Worm (Caenorhabditis elegans) whole organism, late embryonic: ENCODE data around the gene fut-4.

Experiments
- C38D4.7 ChIP-seq: fragments of 200-800 bp; sonication (Bioruptor generic); optimal IDR thresholded peaks from 2 replicates; lab custom pipeline; 2018; ENCODE audit warnings: mild to moderate bottlenecking, missing genetic modification characterization, moderate library complexity, missing compliant biosample characterization
- F13H6.1 ChIP-seq: sonication (generic microtip); optimal IDR thresholded peaks from 2 replicates; lab custom pipeline; 2016; ENCODE audit warnings: missing genetic modification characterization, missing compliant biosample characterization
- K02D7.2 ChIP-seq: sonication (generic microtip); optimal IDR thresholded peaks from 2 replicates; lab custom pipeline; 2017; ENCODE audit warnings: mild to moderate bottlenecking, missing genetic modification characterization, missing compliant biosample characterization
- K09A11.1 ChIP-seq: sonication (generic microtip); optimal IDR thresholded peaks from 2 replicates; lab custom pipeline; 2017; ENCODE audit warnings: antibody characterized with exemption, mild to moderate bottlenecking, missing genetic modification characterization, missing compliant biosample characterization; ENCODE audit not compliant: insufficient read depth
- Y22D7AL.16 ChIP-seq: sonication (generic microtip); optimal IDR thresholded peaks from 2 replicates; lab custom pipeline; 2016; ENCODE audit warnings: missing genetic modification characterization, missing compliant biosample characterization
- ama-1 ChIP-seq: fragments of 150-350 bp; optimal IDR thresholded peaks from 2 replicates; lab custom pipeline; 2014
- ceh-19 ChIP-seq: fragments of 200-800 bp; sonication (Bioruptor generic); optimal IDR thresholded peaks from 2 replicates; lab custom pipeline; 2018; ENCODE audit warnings: mild to moderate bottlenecking, missing genetic modification characterization, missing compliant biosample characterization
- ceh-2 ChIP-seq: sonication (generic microtip); optimal IDR thresholded peaks from 2 replicates; lab custom pipeline; 2016; ENCODE audit warnings: missing genotype, missing genetic modification characterization, missing compliant biosample characterization
- ceh-24 ChIP-seq: sonication (generic microtip); optimal IDR thresholded peaks from 2 replicates; lab custom pipeline; 2016; ENCODE audit warnings: mild to moderate bottlenecking, missing genetic modification characterization, missing compliant biosample characterization
- ceh-30 ChIP-seq: fragments of 150-350 bp; optimal IDR thresholded peaks from 2 replicates; lab custom pipeline; 2014; ENCODE audit warnings: missing biosample characterization, missing genetic modification characterization
- ceh-45 ChIP-seq: fragments of 200-800 bp; sonication (Bioruptor generic); IDR thresholded peaks from 2 replicates; pipeline ENCODE4 v1.3.6; 2022; ENCODE audit warnings: missing genetic modification reagents, missing genetic modification characterization, missing compliant biosample characterization
- ceh-9 ChIP-seq: sonication (generic microtip); optimal IDR thresholded peaks from 2 replicates; lab custom pipeline; 2016; ENCODE audit warnings: mild to moderate bottlenecking, missing genetic modification characterization, inconsistent platforms, missing compliant biosample characterization
- elt-2 ChIP-seq: sonication (generic microtip); optimal IDR thresholded peaks from 2 replicates; lab custom pipeline; 2016; ENCODE audit warnings: missing genetic modification reagents, missing genetic modification characterization, missing compliant biosample characterization
- elt-4 ChIP-seq: sonication (generic microtip); optimal IDR thresholded peaks from 2 replicates; lab custom pipeline; 2016; ENCODE audit warnings: missing genetic modification characterization, missing compliant biosample characterization
- ets-4 ChIP-seq: sonication (generic microtip); optimal IDR thresholded peaks from 2 replicates; lab custom pipeline; 2016; ENCODE audit warnings: missing genetic modification characterization, missing compliant biosample characterization
- eyg-1 ChIP-seq: sonication (generic microtip); optimal IDR thresholded peaks from 2 replicates; lab custom pipeline; 2016; ENCODE audit warnings: missing genotype, missing genetic modification characterization, missing compliant biosample characterization
- fkh-10 ChIP-seq: fragments of 150-350 bp; optimal IDR thresholded peaks from 2 replicates; lab custom pipeline; 2014; ENCODE audit warnings: missing biosample characterization, missing genetic modification reagents, missing genetic modification characterization
- fkh-6 ChIP-seq: sonication (generic microtip); optimal IDR thresholded peaks from 2 replicates; lab custom pipeline; 2016; ENCODE audit warnings: missing genetic modification characterization, missing compliant biosample characterization
- gmeb-2 ChIP-seq: sonication (generic microtip); optimal IDR thresholded peaks from 2 replicates; lab custom pipeline; 2016; ENCODE audit warnings: missing genetic modification characterization, inconsistent platforms, missing compliant biosample characterization
- hlh-15 ChIP-seq: sonication (generic microtip); optimal IDR thresholded peaks from 2 replicates; lab custom pipeline; 2016; ENCODE audit warnings: missing genetic modification characterization, missing compliant biosample characterization
- hlh-30 ChIP-seq: sonication (generic microtip); optimal IDR thresholded peaks from 2 replicates; lab custom pipeline; 2017; ENCODE audit warnings: antibody characterized with exemption, missing genetic modification characterization, missing compliant biosample characterization; ENCODE audit not compliant: insufficient read depth
- madf-2 ChIP-seq: sonication (generic microtip); optimal IDR thresholded peaks from 2 replicates; lab custom pipeline; 2017; ENCODE audit warnings: missing genetic modification characterization, missing compliant biosample characterization
- odd-2 ChIP-seq: sonication (generic microtip); optimal IDR thresholded peaks from 2 replicates; lab custom pipeline; 2017; ENCODE audit warnings: antibody characterized with exemption, mild to moderate bottlenecking, missing genetic modification characterization, missing compliant biosample characterization
- pag-3 ChIP-seq: sonication (generic microtip); optimal IDR thresholded peaks from 2 replicates; lab custom pipeline; 2016; ENCODE audit warnings: missing compliant biosample characterization, missing genetic modification characterization, borderline replicate concordance
- pax-1 ChIP-seq: fragments of 150-350 bp; optimal IDR thresholded peaks from 2 replicates; lab custom pipeline; 2014; ENCODE audit warnings: missing biosample characterization, missing genetic modification characterization
- pha-2 ChIP-seq: sonication (generic microtip); optimal IDR thresholded peaks from 2 replicates; lab custom pipeline; 2017; ENCODE audit warnings: mild to moderate bottlenecking, missing genetic modification characterization, missing compliant biosample characterization
- ref-2 ChIP-seq: sonication (generic microtip); optimal IDR thresholded peaks from 2 replicates; lab custom pipeline; 2016; ENCODE audit warnings: missing genetic modification characterization, missing compliant biosample characterization
- sdc-2 ChIP-seq: sonication (generic microtip); optimal IDR thresholded peaks from 2 replicates; lab custom pipeline; 2016; ENCODE audit warnings: missing genotype, missing genetic modification characterization, missing compliant biosample characterization
- sox-2 ChIP-seq: fragments of 200-800 bp; sonication (Bioruptor generic); IDR thresholded peaks from 2 replicates; pipeline ENCODE4 v1.3.6; 2022; ENCODE audit warnings: missing genetic modification reagents, missing genetic modification characterization, missing compliant biosample characterization
- sox-4 ChIP-seq: sonication (generic microtip); optimal IDR thresholded peaks from 2 replicates; lab custom pipeline; 2017; ENCODE audit warnings: mild to moderate bottlenecking, missing genetic modification characterization, inconsistent platforms, missing compliant biosample characterization
- syd-9 ChIP-seq: sonication (generic microtip); optimal IDR thresholded peaks from 2 replicates; lab custom pipeline; 2016; ENCODE audit warnings: mild to moderate bottlenecking, missing genetic modification characterization, moderate library complexity, missing compliant biosample characterization
- tbx-7 ChIP-seq: sonication (generic microtip); optimal IDR thresholded peaks from 2 replicates; lab custom pipeline; 2016; ENCODE audit warnings: missing genotype, missing genetic modification characterization, missing compliant biosample characterization
- unc-42 ChIP-seq: sonication (generic microtip); optimal IDR thresholded peaks from 2 replicates; lab custom pipeline; 2016; ENCODE audit warnings: missing genotype, missing genetic modification characterization, missing compliant biosample characterization
- unc-55 ChIP-seq: sonication (generic microtip); optimal IDR thresholded peaks from 2 replicates; lab custom pipeline; 2017; ENCODE audit warnings: missing biosample characterization, missing genetic modification reagents, missing genetic modification characterization
- zip-5 ChIP-seq: sonication (generic microtip); optimal IDR thresholded peaks from 2 replicates; lab custom pipeline; 2016; ENCODE audit warnings: missing genetic modification characterization, missing compliant biosample characterization

Gene fut-4

ce11 chrII:2834105-2834504, 11.8 kb upstream of the fut-4 start:
- TF ChIP-seq sox-2 (GFP tag; lab: Robert Waterston, UW) (no peak), elt-2 (tag; lab: Kevin White, UChicago) (peak; percentile 90)

DNA sequence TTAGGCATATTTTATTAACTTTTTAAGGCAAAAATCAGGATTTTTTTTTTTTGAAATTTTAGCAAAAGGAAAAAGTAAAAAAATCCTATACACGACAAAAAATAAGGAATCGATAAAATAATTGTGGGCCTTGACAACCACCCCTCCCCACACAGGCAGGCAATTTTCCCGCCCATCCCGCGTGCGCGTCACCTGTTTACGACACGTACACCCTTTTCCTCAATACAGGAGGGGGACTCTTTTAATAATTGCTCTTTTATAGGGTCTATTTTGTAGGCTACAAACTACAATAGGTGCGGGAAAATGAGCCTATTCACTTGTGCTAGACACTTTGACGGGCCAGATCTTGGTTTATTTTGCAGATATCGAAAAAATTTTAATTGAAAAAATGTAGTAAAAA, 10.2 kb upstream of the fut-4 start:
- TF ChIP-seq F13H6.1 (tag; lab: Kevin White, UChicago), result no peak
- no peak for TF ChIP-seq elt-2 (tag; lab: Kevin White, UChicago)
- peak; percentile 57 for TF ChIP-seq hlh-30 (tag; lab: Kevin White, UChicago)
- TF ChIP-seq ceh-30 (tag; lab: Kevin White, UChicago), result peak; percentile 26
- no peak for TF ChIP-seq ceh-24 (tag; lab: Kevin White, UChicago)
- TF ChIP-seq elt-4 (tag; lab: Kevin White, UChicago), result no peak
- no peak for TF ChIP-seq pax-1 (tag; lab: Kevin White, UChicago)

- peak; percentile 14 for TF ChIP-seq unc-55
- no peak for TF ChIP-seq sdc-2 (tag; lab: Kevin White, UChicago)
- no peak for TF ChIP-seq ceh-45
- TF ChIP-seq ama-1, result no peak
- TF ChIP-seq ceh-30 (tag; lab: Kevin White, UChicago), result no peak
- TF ChIP-seq hlh-15 (tag; lab: Kevin White, UChicago), result no peak
Observed at ce11 chrII:2832098-2832497, 9.8 kb upstream of the fut-4 start.

DNA sequence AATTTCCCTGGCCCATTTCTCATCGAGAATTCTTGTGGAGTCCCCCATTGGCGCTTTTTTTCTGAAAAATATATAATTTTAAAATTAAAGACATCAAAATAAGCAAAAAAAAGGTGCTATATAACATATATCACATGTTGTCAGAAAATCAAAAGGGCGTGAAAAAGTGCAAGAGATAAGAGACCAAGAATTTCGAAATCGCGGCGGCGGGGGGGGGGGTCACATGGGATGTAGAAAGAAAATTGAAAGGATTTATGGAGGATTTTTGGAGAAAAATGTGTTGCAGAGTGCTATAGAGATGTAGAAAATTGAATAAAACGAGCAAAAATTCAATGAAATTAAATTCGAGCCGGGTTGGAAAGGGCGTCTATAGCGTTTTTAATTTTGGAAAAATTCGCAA, 8.8 kb upstream of the fut-4 start, which contains the start of gene K12H6.6:
Gene K12H6.6, minus strand, starts transcription at position 61 of the 400 bp plus-strand sequence.
- peak; percentile 12 for TF ChIP-seq unc-42 (tag; lab: Kevin White, UChicago)
- TF ChIP-seq K02D7.2 (tag; lab: Kevin White, UChicago), result no peak
- TF ChIP-seq gmeb-2 (tag; lab: Kevin White, UChicago), result no peak

DNA sequence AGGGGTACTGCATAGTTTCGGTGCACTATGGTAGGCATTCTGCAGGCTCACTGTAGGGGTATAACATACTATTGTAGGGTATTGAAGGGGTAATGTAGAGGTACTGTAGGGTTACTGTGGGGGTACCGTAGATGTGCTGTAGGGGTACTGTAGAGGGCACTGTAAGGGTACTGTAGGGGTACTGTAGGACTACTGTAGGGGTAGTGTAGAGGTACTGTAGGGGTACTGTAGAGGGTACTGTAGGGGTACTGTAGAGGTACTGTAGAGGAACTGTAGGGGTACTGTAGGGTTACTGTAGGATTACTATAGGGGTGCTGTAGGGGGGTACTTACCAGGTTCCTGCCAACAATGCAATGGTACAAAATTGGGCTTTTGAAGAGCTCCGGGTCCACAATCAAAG, 7.8 kb upstream of the fut-4 start:
- TF ChIP-seq ref-2 (tag; lab: Kevin White, UChicago) (no peak), fkh-6 (tag; lab: Kevin White, UChicago) (no peak), syd-9 (no peak), pag-3 (no peak), sox-4 (no peak), sdc-2 (tag; lab: Kevin White, UChicago) (no peak)

DNA sequence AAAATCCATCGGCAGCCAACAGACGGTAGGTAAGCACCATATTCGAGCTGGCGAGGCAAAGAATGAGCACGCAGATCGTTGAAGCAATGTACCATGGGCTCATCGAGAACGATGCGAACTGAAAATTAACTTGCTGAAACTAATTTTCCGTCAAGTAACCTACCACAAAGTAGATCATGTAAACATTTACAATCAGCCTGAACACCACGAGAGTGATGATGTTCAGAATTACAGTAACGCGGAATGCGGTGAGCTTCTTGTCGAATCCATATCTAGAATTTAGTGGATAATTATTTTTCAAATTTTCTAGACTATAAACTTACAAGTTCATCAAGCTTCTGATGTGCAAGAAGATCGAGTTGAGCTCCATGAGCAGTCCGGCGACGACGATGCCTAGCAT, 7.1 kb upstream of the fut-4 start:
- TF ChIP-seq ets-4 (tag; lab: Kevin White, UChicago), result no peak
- TF ChIP-seq pag-3, result no peak
- TF ChIP-seq Y22D7AL.16 (tag; lab: Kevin White, UChicago), result no peak
- no peak for TF ChIP-seq K02D7.2 (tag; lab: Kevin White, UChicago)
- no peak for TF ChIP-seq sdc-2 (tag; lab: Kevin White, UChicago)
- no peak for TF ChIP-seq fkh-10
- TF ChIP-seq ceh-9 (tag; lab: Kevin White, UChicago), result no peak
- TF ChIP-seq K09A11.1, result no peak
- no peak for TF ChIP-seq odd-2
- no peak for TF ChIP-seq tbx-7 (tag; lab: Kevin White, UChicago)
- TF ChIP-seq ceh-19 (GFP tag; lab: Kevin White, UChicago), result no peak
- TF ChIP-seq zip-5 (tag; lab: Kevin White, UChicago), result no peak
- TF ChIP-seq eyg-1, result no peak
- TF ChIP-seq madf-2 (tag; lab: Kevin White, UChicago), result no peak
- TF ChIP-seq ceh-2 (tag; lab: Kevin White, UChicago), result no peak
- no peak for TF ChIP-seq C38D4.7
- TF ChIP-seq pha-2, result no peak
